Fruit fly (Drosophila melanogaster) whole organism, embryonic: Measurements from ENCODE around the gene Trf.

Experiments used
- Bgb ChIP-seq: fragments of 200-800 bp; sonication (Bioruptor generic); IDR thresholded peaks from 2 replicates; pipeline ENCODE4 v1.3.6; 2022; ENCODE audit warnings: missing biosample characterization, missing genetic modification characterization; ENCODE audit not compliant: partially characterized antibody
- Blimp-1 ChIP-seq: fragments of 200-800 bp; sonication (Bioruptor generic); optimal IDR thresholded peaks from 3 replicates; lab custom pipeline; 2018; ENCODE audit warnings: missing biosample characterization, missing genetic modification characterization, mild to moderate bottlenecking, moderate library complexity, missing genetic modification reagents
- CG10565 ChIP-seq: fragments of 200-800 bp; sonication (Bioruptor generic); optimal IDR thresholded peaks from 3 replicates; lab custom pipeline; 2016; ENCODE audit warnings: missing biosample characterization, mild to moderate bottlenecking, missing genetic modification characterization
- CG11093 ChIP-seq: fragments of 200-800 bp; sonication (Bioruptor generic); IDR thresholded peaks from 3 replicates; pipeline ENCODE4 v1.3.6; 2022; ENCODE audit warnings: missing biosample characterization, missing genetic modification characterization
- CG11723 ChIP-seq: fragments of 200-800 bp; sonication (Bioruptor generic); optimal IDR thresholded peaks from 2 replicates; lab custom pipeline; 2017; ENCODE audit warnings: missing biosample characterization, mild to moderate bottlenecking, missing genetic modification characterization
- CG12071 ChIP-seq: fragments of 200-800 bp; sonication (Bioruptor generic); optimal IDR thresholded peaks from 3 replicates; lab custom pipeline; 2018; ENCODE audit warnings: missing biosample characterization, mild to moderate bottlenecking, missing genetic modification characterization
- CG12219 ChIP-seq: fragments of 200-800 bp; sonication (Bioruptor generic); optimal IDR thresholded peaks from 3 replicates; lab custom pipeline; 2018; ENCODE audit warnings: missing biosample characterization, mild to moderate bottlenecking, missing genetic modification characterization
- CG13287 ChIP-seq: fragments of 200-800 bp; sonication (Bioruptor generic); IDR thresholded peaks from 2 replicates; pipeline ENCODE4 v1.3.6; 2022; ENCODE audit warnings: missing biosample characterization, missing genetic modification characterization; ENCODE audit not compliant: partially characterized antibody
- CG14014 ChIP-seq: fragments of 200-800 bp; sonication (Bioruptor generic); IDR thresholded peaks from 2 replicates; pipeline ENCODE4 v1.3.6; 2022; ENCODE audit warnings: missing biosample characterization, missing genetic modification characterization
- CG15011 ChIP-seq: fragments of 200-800 bp; sonication (Bioruptor generic); optimal IDR thresholded peaks from 3 replicates; lab custom pipeline; 2018; ENCODE audit warnings: missing biosample characterization, mild to moderate bottlenecking, missing genetic modification characterization
- CG1603 ChIP-seq: fragments of 200-800 bp; sonication (Bioruptor generic); optimal IDR thresholded peaks from 2 replicates; lab custom pipeline; 2019; ENCODE audit warnings: missing biosample characterization, mild to moderate bottlenecking, missing genetic modification characterization, moderate library complexity
- CG18619 ChIP-seq: fragments of 200-800 bp; sonication (Bioruptor generic); optimal IDR thresholded peaks from 3 replicates; lab custom pipeline; 2017; ENCODE audit warnings: missing biosample characterization, mild to moderate bottlenecking, missing genetic modification characterization
- CG2199 ChIP-seq: fragments of 200-800 bp; sonication (Bioruptor generic); IDR thresholded peaks from 3 replicates; pipeline ENCODE4 v1.3.6; 2022; ENCODE audit warnings: missing biosample characterization, missing genetic modification characterization
- CG3163 ChIP-seq: fragments of 200-800 bp; sonication (Bioruptor generic); optimal IDR thresholded peaks from 3 replicates; lab custom pipeline; 2016; ENCODE audit warnings: missing biosample characterization, missing genetic modification characterization
- CG4328 ChIP-seq: fragments of 200-800 bp; sonication (Bioruptor generic); optimal IDR thresholded peaks from 3 replicates; lab custom pipeline; 2017; ENCODE audit warnings: missing biosample characterization, missing genetic modification reagents, missing genetic modification characterization
- CG7786 ChIP-seq: fragments of 200-800 bp; sonication (Bioruptor generic); optimal IDR thresholded peaks from 2 replicates; lab custom pipeline; 2016; ENCODE audit warnings: missing biosample characterization, missing genetic modification characterization
- CG7928 ChIP-seq: fragments of 200-800 bp; sonication (Bioruptor generic); optimal IDR thresholded peaks from 2 replicates; lab custom pipeline; 2017; ENCODE audit warnings: missing biosample characterization, mild to moderate bottlenecking, missing genetic modification characterization
- CG8944 ChIP-seq: fragments of 200-800 bp; sonication (Bioruptor generic); optimal IDR thresholded peaks from 3 replicates; lab custom pipeline; 2016; ENCODE audit warnings: missing biosample characterization, missing genetic modification characterization
- CG9609 ChIP-seq: fragments of 200-800 bp; sonication (Bioruptor generic); optimal IDR thresholded peaks from 3 replicates; lab custom pipeline; 2016; ENCODE audit warnings: missing biosample characterization, missing genetic modification characterization
- CrebB ChIP-seq: fragments of 200-800 bp; sonication (Bioruptor generic); optimal IDR thresholded peaks from 3 replicates; lab custom pipeline; 2018; ENCODE audit warnings: missing biosample characterization, mild to moderate bottlenecking, missing genetic modification characterization
- D19B ChIP-seq: fragments of 200-800 bp; sonication (Bioruptor generic); optimal IDR thresholded peaks from 2 replicates; lab custom pipeline; 2017; ENCODE audit warnings: missing biosample characterization, mild to moderate bottlenecking, missing genetic modification characterization
- Dfd ChIP-seq, 2 experiments: fragments of >200 bp; optimal IDR thresholded peaks; 2 replicates each; lab custom pipeline; 2017; ENCODE audit warnings: missing biosample characterization in 2 of 2, missing genetic modification characterization in 2 of 2
- Doc2 ChIP-seq: fragments of 200-800 bp; sonication (Bioruptor generic); IDR thresholded peaks from 2 replicates; pipeline ENCODE4 v1.3.6; 2022; ENCODE audit warnings: missing biosample characterization, missing genetic modification characterization
- Fer1 ChIP-seq: fragments of 200-800 bp; sonication (Bioruptor generic); optimal IDR thresholded peaks from 2 replicates; lab custom pipeline; 2017; ENCODE audit warnings: missing biosample characterization, mild to moderate bottlenecking, missing genetic modification characterization
- Gug ChIP-seq: fragments of 200-800 bp; sonication (Bioruptor generic); IDR thresholded peaks from 4 replicates; pipeline ENCODE4 v1.3.6; 2022; ENCODE audit warnings: missing biosample characterization, missing genetic modification characterization
- HLHmδ ChIP-seq: fragments of 200-800 bp; sonication (Bioruptor generic); optimal IDR thresholded peaks from 2 replicates; lab custom pipeline; 2018; ENCODE audit warnings: missing biosample characterization, mild to moderate bottlenecking, missing genetic modification characterization, moderate library complexity
- Hsf ChIP-seq: fragments of 200-800 bp; sonication (Bioruptor generic); optimal IDR thresholded peaks from 3 replicates; lab custom pipeline; 2016; ENCODE audit warnings: missing biosample characterization, missing genetic modification characterization
- Mad ChIP-seq: fragments of 200-800 bp; sonication (Bioruptor generic); optimal IDR thresholded peaks from 2 replicates; lab custom pipeline; 2016; ENCODE audit warnings: missing biosample characterization, missing genetic modification characterization
- NC2β ChIP-seq: fragments of 200-800 bp; sonication (Bioruptor generic); optimal IDR thresholded peaks from 2 replicates; lab custom pipeline; 2016; ENCODE audit warnings: missing biosample characterization, missing genetic modification characterization
- Nf-YB ChIP-seq: fragments of 200-800 bp; sonication (Bioruptor generic); optimal IDR thresholded peaks from 3 replicates; lab custom pipeline; 2019; ENCODE audit warnings: missing biosample characterization, mild to moderate bottlenecking, missing genetic modification characterization, moderate library complexity
- Poxn ChIP-seq: fragments of 200-800 bp; sonication (Bioruptor generic); IDR thresholded peaks from 2 replicates; pipeline ENCODE4 v1.3.6; 2022; ENCODE audit warnings: missing biosample characterization, missing genetic modification characterization
- Sry-β ChIP-seq: fragments of 200-800 bp; sonication (Bioruptor generic); optimal IDR thresholded peaks from 2 replicates; lab custom pipeline; 2018; ENCODE audit warnings: missing biosample characterization, mild to moderate bottlenecking, missing genetic modification characterization, moderate library complexity
- Sry-δ ChIP-seq: fragments of 200-800 bp; sonication (Bioruptor generic); optimal IDR thresholded peaks from 2 replicates; lab custom pipeline; 2016; ENCODE audit warnings: missing biosample characterization, missing genetic modification characterization
- Trl ChIP-seq, 3 experiments: fragments of >200 bp in 2 of 3; fragments of 200-800 bp in 1 of 3; sonication (Bioruptor generic) in 1 of 3; optimal IDR thresholded peaks; 2 replicates in 1 of 3; 3 replicates in 2 of 3; lab custom pipeline; 2016 to 2017; ENCODE audit warnings: missing biosample characterization in 1 of 3, missing genetic modification characterization in 1 of 3
- Xrp1 ChIP-seq: fragments of 200-800 bp; sonication (Bioruptor generic); IDR thresholded peaks from 2 replicates; pipeline ENCODE4 v1.3.6; 2022; ENCODE audit warnings: missing biosample characterization, missing genetic modification characterization
- ac ChIP-seq: fragments of 200-800 bp; sonication (Bioruptor generic); optimal IDR thresholded peaks from 3 replicates; lab custom pipeline; 2017; ENCODE audit warnings: missing biosample characterization, mild to moderate bottlenecking, missing genetic modification characterization
- ase ChIP-seq: fragments of 200-800 bp; sonication (Bioruptor generic); IDR thresholded peaks from 3 replicates; pipeline ENCODE4 v1.3.6; 2022; ENCODE audit warnings: missing biosample characterization, missing genetic modification characterization
- bab2 ChIP-seq: fragments of 200-800 bp; sonication (Bioruptor generic); optimal IDR thresholded peaks from 2 replicates; lab custom pipeline; 2016; ENCODE audit warnings: missing biosample characterization, missing genetic modification characterization
- cg ChIP-seq: fragments of 200-800 bp; sonication (Bioruptor generic); optimal IDR thresholded peaks from 3 replicates; lab custom pipeline; 2019; ENCODE audit warnings: missing biosample characterization, mild to moderate bottlenecking, missing genetic modification characterization, moderate library complexity
- corto ChIP-seq: fragments of 200-800 bp; sonication (Bioruptor generic); optimal IDR thresholded peaks from 2 replicates; lab custom pipeline; 2016; ENCODE audit warnings: missing biosample characterization, mild to moderate bottlenecking, missing genetic modification characterization, moderate library complexity
- croc ChIP-seq: fragments of 200-800 bp; sonication (Bioruptor generic); conservative IDR thresholded peaks from 3 replicates; pipeline ENCODE4 v1.3.6; 2022; ENCODE audit warnings: missing biosample characterization, missing genetic modification characterization
- fru ChIP-seq: fragments of >200 bp; optimal IDR thresholded peaks from 2 replicates; lab custom pipeline; 2017
- grau ChIP-seq: fragments of 200-800 bp; optimal IDR thresholded peaks from 3 replicates; lab custom pipeline; 2019; ENCODE audit warnings: missing biosample characterization, mild to moderate bottlenecking, missing genetic modification characterization, moderate library complexity
- knrl ChIP-seq: fragments of 200-800 bp; sonication (Bioruptor generic); IDR thresholded peaks from 3 replicates; pipeline ENCODE4 v1.3.6; 2022; ENCODE audit warnings: missing biosample characterization, missing genetic modification characterization; ENCODE audit not compliant: partially characterized antibody
- pita ChIP-seq: fragments of 200-800 bp; sonication (Bioruptor generic); optimal IDR thresholded peaks from 2 replicates; lab custom pipeline; 2017; ENCODE audit warnings: missing biosample characterization, mild to moderate bottlenecking, missing genetic modification characterization
- psq ChIP-seq: fragments of 200-800 bp; sonication (Bioruptor generic); optimal IDR thresholded peaks from 2 replicates; lab custom pipeline; 2017; ENCODE audit warnings: missing biosample characterization, missing genetic modification characterization
- schlank ChIP-seq: fragments of 200-800 bp; sonication (Bioruptor generic); optimal IDR thresholded peaks from 2 replicates; lab custom pipeline; 2018; ENCODE audit warnings: missing biosample characterization, mild to moderate bottlenecking, missing genetic modification characterization
- slp2 ChIP-seq: fragments of 200-800 bp; sonication (Bioruptor generic); optimal IDR thresholded peaks from 2 replicates; lab custom pipeline; 2016; ENCODE audit warnings: missing biosample characterization, missing genetic modification characterization
- tup ChIP-seq: fragments of 200-800 bp; sonication (Bioruptor generic); optimal IDR thresholded peaks from 2 replicates; lab custom pipeline; 2016; ENCODE audit warnings: missing biosample characterization, mild to moderate bottlenecking, missing genetic modification characterization, moderate library complexity
- wek ChIP-seq: fragments of 200-800 bp; sonication (Bioruptor generic); optimal IDR thresholded peaks from 3 replicates; lab custom pipeline; 2018; ENCODE audit warnings: missing biosample characterization, mild to moderate bottlenecking, missing genetic modification characterization, moderate library complexity

Gene Trf

DNA sequence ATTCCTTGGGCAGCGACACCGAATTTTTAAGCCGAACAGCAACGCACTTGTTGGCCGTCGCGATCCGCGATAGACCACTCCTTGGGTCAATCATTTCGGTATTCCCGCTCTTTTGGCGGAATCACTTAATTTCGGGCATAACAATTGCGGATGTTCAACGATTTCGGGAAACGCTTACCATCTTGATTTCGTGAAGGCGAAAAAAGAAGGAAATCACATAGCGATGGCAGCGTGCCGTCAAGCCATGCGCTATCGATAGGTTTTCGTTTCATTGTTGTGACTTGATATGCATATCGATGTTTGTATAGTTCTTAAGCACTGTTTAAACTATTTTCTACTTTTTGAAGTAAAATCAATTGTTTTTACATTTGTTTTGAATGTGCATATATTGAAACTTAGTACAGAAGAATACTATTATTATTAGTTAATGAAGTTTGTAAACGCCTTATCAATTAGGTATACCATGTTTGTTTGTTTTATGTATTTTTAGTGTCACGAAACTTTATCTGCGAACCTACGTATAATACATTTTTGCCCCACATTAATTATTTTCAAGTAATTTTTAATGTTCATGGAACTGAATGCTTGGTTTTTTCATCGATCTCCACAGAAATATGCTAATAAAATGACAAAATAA, 29.9 kb upstream of the Trf start, which contains the start of gene RpL36A (continued):
- TF ChIP-seq CG9609 (GFP tag; lab: Kevin White, UChicago) (peak; percentile 44), D19B (no peak), CG15011 (GFP tag; lab: Kevin White, UChicago) (no peak), HLHmδ (GFP tag; lab: Kevin White, UChicago) (peak; percentile 52), Gug (GFP tag; lab: Robert Waterston, UW) (no peak), Poxn (GFP tag; lab: Robert Waterston, UW) (no peak), Trl (optimal IDR thresholded peaks at IDR 0.05; lab: Kevin White, UChicago) (no peak), Trl (GFP tag; optimal IDR thresholded peaks at IDR 0.05; lab: Kevin White, UChicago) (peak; percentile 27), NC2β (GFP tag; lab: Kevin White, UChicago) (peak; percentile 98), CG7928 (GFP tag; lab: Kevin White, UChicago) (no peak), CG13287 (GFP tag; lab: Robert Waterston, UW) (peak; percentile 78), Bgb (peak; percentile 97), CrebB (tag; lab: Kevin White, UChicago) (peak; percentile 84), CG18619 (GFP tag; lab: Kevin White, UChicago) (peak; percentile 70), ac (GFP tag; lab: Kevin White, UChicago) (peak; percentile 27), Hsf (GFP tag; lab: Kevin White, UChicago) (peak; percentile 55), Fer1 (GFP tag; lab: Kevin White, UChicago) (peak; percentile 76), Sry-β (GFP tag; lab: Kevin White, UChicago) (no peak), CG10565 (GFP tag; lab: Kevin White, UChicago) (no peak), ase (0 out of 3 replicates have a peak, but pooled peaks have one; percentile 33), CG11093 (GFP tag; lab: Robert Waterston, UW) (no peak), wek (GFP tag; lab: Kevin White, UChicago) (peak; percentile 82), tup (GFP tag; lab: Kevin White, UChicago) (no peak), Xrp1 (GFP tag; lab: Robert Waterston, UW) (peak; percentile 12; the same call in 1 of the 2 replicates), Doc2 (GFP tag; lab: Robert Waterston, UW) (no peak), CG8944 (peak; percentile 43), bab2 (GFP tag; lab: Kevin White, UChicago) (no peak), knrl (GFP tag; lab: Robert Waterston, UW) (peak; percentile 94), CG14014 (GFP tag; lab: Robert Waterston, UW) (peak; percentile 61; the same call in 1 of the 2 replicates), CG11723 (GFP tag; lab: Kevin White, UChicago) (peak; percentile 46), CG4328 (GFP tag; lab: Kevin White, UChicago) (peak; percentile 55), Dfd (GFP tag; optimal IDR thresholded peaks at IDR 0.05; lab: Kevin White, UChicago) (no peak), croc (GFP tag; lab: Robert Waterston, UW) (no peak), CG1603 (tag; lab: Kevin White, UChicago) (peak; percentile 82), Sry-δ (GFP tag; lab: Kevin White, UChicago) (peak; percentile 94), corto (GFP tag; lab: Kevin White, UChicago) (no peak), grau (peak; percentile 60), CG3163 (GFP tag; lab: Kevin White, UChicago) (peak; percentile 34), schlank (tag; lab: Kevin White, UChicago) (peak; percentile 68), CG2199 (0 out of 3 replicates have a peak, but pooled peaks have one; percentile 63), CG12071 (GFP tag; lab: Kevin White, UChicago) (peak; percentile 75), Mad (GFP tag; lab: Kevin White, UChicago) (no peak), Blimp-1 (GFP tag; lab: Kevin White, UChicago) (no peak), slp2 (GFP tag; lab: Kevin White, UChicago) (peak; percentile 33), CG7786 (GFP tag; lab: Kevin White, UChicago) (peak; percentile 35), psq (GFP tag; lab: Kevin White, UChicago) (no peak), CG12219 (peak; percentile 65), Nf-YB (GFP tag; lab: Kevin White, UChicago) (peak; percentile 25), cg (no peak), pita (GFP tag; lab: Kevin White, UChicago) (no peak), fru (lab: Kevin White, UChicago) (no peak)
